Worm (Caenorhabditis elegans): Measurements from ENCODE around the gene C31B8.16.

Gene C31B8.16

DNA sequence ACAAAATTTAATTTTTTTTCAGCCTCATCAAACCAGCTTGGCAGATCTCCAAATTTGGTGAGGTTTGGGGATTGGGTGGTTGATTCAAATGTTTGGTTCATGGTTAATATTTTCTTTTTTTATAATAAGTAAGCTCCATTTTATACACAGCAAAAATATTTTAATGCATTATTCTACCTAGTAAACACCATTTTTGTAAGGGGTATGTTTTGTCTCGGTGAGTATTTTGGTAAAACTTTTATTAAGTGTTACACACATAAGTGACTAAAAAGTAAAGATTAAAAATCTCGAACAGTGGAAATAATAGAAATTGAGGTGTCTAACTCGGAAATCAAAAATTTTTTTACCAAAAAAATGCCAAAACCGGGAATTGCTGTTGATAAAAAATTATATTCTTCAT, 41.2 kb upstream of the C31B8.16 start, which contains the start of gene srw-4:
srw-4 (minus strand) TSS at position 101 of the 400 bp plus-strand sequence.
- TF ChIP-seq ceh-62 (tag; optimal IDR thresholded peaks at IDR 0.05): no peak
- TF ChIP-seq zfp-3 (GFP tag; conservative IDR thresholded peaks at IDR 0.05): no peak
- no peak for TF ChIP-seq lin-38 (GFP tag; IDR thresholded peaks at IDR 0.05)
- TF ChIP-seq zip-11 (GFP tag; IDR thresholded peaks at IDR 0.05): no peak
- no peak for TF ChIP-seq ctbp-1 (GFP tag; IDR thresholded peaks at IDR 0.05)
- TF ChIP-seq mdl-1 (tag; optimal IDR thresholded peaks at IDR 0.05): no peak
- no peak for TF ChIP-seq lin-1 (GFP tag; IDR thresholded peaks at IDR 0.05)
- no peak for TF ChIP-seq gei-8 (GFP tag; optimal IDR thresholded peaks at IDR 0.05)
- no peak for TF ChIP-seq egl-27 (tag; optimal IDR thresholded peaks at IDR 0.05)
- TF ChIP-seq fos-1 (tag; optimal IDR thresholded peaks at IDR 0.05): no peak
- TF ChIP-seq rbr-2 (tag; optimal IDR thresholded peaks at IDR 0.05): no peak
- no peak for TF ChIP-seq lin-39 (tag; optimal IDR thresholded peaks at IDR 0.05)
- no peak for TF ChIP-seq ces-1 (GFP tag; optimal IDR thresholded peaks at IDR 0.05)
- no peak for TF ChIP-seq ceh-28 (tag; optimal IDR thresholded peaks at IDR 0.05)
- TF ChIP-seq R02D3.7 (tag; optimal IDR thresholded peaks at IDR 0.05): no peak
- TF ChIP-seq tag-97 (GFP tag; IDR thresholded peaks at IDR 0.05): no peak
- TF ChIP-seq ztf-11 (tag; optimal IDR thresholded peaks at IDR 0.05): no peak
- no peak for TF ChIP-seq Y5F2A.4 (GFP tag; optimal IDR thresholded peaks at IDR 0.05)
- TF ChIP-seq madf-9 (GFP tag; conservative IDR thresholded peaks at IDR 0.05): no peak

DNA sequence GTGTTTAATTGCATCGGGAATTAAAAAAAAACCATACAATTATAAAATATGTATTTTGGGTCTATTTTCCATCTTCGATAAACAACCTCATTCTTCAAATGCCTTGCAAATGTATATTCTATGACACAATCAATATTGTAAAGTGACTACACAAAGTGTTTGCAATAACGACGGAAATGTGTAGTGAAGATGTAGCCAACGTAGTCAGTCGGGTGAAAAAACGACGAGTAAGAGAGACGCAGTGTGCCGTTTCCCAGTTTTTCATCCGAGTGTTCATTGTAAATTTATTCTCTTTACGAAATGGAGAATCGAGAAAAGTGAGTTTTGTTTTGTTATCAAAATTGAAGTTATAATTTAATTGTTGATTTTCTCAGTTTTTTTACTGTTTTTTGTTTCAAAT, 37.9 kb upstream of the C31B8.16 start, which contains the start of gene F37B4.15:
F37B4.15 (plus strand) TSS at position 301 of the 400 bp plus-strand sequence.
- TF ChIP-seq nhr-28 (tag; optimal IDR thresholded peaks at IDR 0.05) (peak; percentile 23), zfp-3 (GFP tag; conservative IDR thresholded peaks at IDR 0.05) (no peak), lir-3 (tag; optimal IDR thresholded peaks at IDR 0.05) (no peak), mdl-1 (tag; optimal IDR thresholded peaks at IDR 0.05) (no peak), attf-4 (tag; optimal IDR thresholded peaks at IDR 0.05) (no peak)

DNA sequence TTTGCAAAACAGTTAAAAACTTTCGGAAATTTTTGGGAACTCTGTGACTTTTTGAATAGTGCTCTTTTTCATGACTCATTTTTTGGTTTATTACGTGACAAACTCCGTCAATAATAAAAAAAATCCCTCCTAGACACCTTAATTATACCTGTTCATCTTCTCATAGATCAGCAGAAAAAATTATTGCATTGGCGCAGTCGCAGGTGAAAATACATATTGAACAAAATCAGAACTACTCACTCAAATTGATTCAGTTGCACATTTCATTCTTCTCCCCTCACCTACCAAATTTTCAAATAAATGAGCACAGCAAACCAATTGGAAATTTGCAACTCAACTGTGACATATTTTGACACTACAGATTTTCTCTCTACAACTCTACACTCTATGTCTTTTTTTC, 36.9 kb upstream of the C31B8.16 start, which contains the start of gene srh-127:
srh-127 (plus strand) TSS at position 301 of the 400 bp plus-strand sequence.
- TF ChIP-seq zag-1 (tag; optimal IDR thresholded peaks at IDR 0.05) (no peak), ceh-20 (GFP tag; IDR thresholded peaks at IDR 0.05) (no peak), egl-43 (GFP tag; IDR thresholded peaks at IDR 0.05) (no peak), nhr-11 (tag; optimal IDR thresholded peaks at IDR 0.05) (no peak), zip-11 (GFP tag; IDR thresholded peaks at IDR 0.05) (no peak), dmd-6 (GFP tag; IDR thresholded peaks at IDR 0.05) (no peak), snpc-4 (tag; optimal IDR thresholded peaks at IDR 0.05) (no peak), F37D6.2 (tag; optimal IDR thresholded peaks at IDR 0.05) (no peak), D1046.2 (GFP tag; IDR thresholded peaks at IDR 0.05) (no peak), unc-39 (tag; optimal IDR thresholded peaks at IDR 0.05) (no peak), T20F7.1 (GFP tag; optimal IDR thresholded peaks at IDR 0.05) (no peak), madf-9 (GFP tag; conservative IDR thresholded peaks at IDR 0.05) (no peak), dmd-9 (GFP tag; IDR thresholded peaks at IDR 0.05) (no peak), Y5F2A.4 (GFP tag; optimal IDR thresholded peaks at IDR 0.05) (no peak), tag-97 (GFP tag; IDR thresholded peaks at IDR 0.05) (no peak), ZK337.2 (GFP tag; IDR thresholded peaks at IDR 0.05) (no peak), fkh-10 (GFP tag; optimal IDR thresholded peaks at IDR 0.05) (no peak), spr-3 (GFP tag; optimal IDR thresholded peaks at IDR 0.05) (no peak), T26A8.4 (GFP tag; IDR thresholded peaks at IDR 0.05) (no peak)

DNA sequence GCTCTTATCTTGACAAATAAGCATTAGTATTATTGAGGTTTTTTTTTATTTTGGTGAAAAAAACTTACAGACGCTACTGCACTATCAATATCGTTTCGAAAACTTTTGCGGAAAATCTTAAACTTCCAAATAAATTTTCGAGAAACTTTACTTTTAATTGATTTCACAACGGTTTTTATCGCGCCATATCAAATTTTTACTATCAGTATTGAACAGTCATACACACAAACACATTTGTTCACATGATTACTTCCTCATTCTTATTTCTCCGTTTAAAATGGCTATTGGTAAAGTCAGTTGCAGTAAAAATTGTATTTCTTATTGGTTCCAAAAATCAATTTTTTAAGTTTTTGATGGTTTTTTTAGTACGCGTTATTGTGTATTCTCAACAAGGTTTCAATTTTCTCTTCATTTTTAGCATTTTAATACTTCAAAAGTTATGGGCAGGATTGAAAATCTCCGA, 33.6 kb upstream of the C31B8.16 start, which contains the start of gene pals-32:
pals-32 (plus strand) TSS at position 413 of the 463 bp plus-strand sequence.
- peak; percentile 69 for TF ChIP-seq pqm-1 (tag; optimal IDR thresholded peaks at IDR 0.05)
- TF ChIP-seq nhr-28 (tag; optimal IDR thresholded peaks at IDR 0.05): peak; percentile 55
- no peak for TF ChIP-seq daf-16 (GFP tag; optimal IDR thresholded peaks at IDR 0.05)
- peak; percentile 62 for TF ChIP-seq daf-16 (tag; optimal IDR thresholded peaks at IDR 0.05)
- no peak for TF ChIP-seq dpl-1 (GFP tag; optimal IDR thresholded peaks at IDR 0.05)
- TF ChIP-seq mdl-1 (tag; optimal IDR thresholded peaks at IDR 0.05): no peak
- no peak for TF ChIP-seq madf-5 (GFP tag; IDR thresholded peaks at IDR 0.05)

Measured in whole organism, L4 larva.